Worm (Caenorhabditis elegans) whole organism, L2 larva: ENCODE data around the gene phyh-1.

ENCODE experiments used
- C34F6.9 ChIP-seq: fragments of 150-350 bp; optimal IDR thresholded peaks from 2 replicates; lab custom pipeline; 2014; ENCODE audit warnings: missing biosample characterization, missing genetic modification characterization
- F13H6.1 ChIP-seq: sonication (generic microtip); optimal IDR thresholded peaks from 2 replicates; lab custom pipeline; 2016; ENCODE audit warnings: missing genetic modification characterization, missing compliant biosample characterization
- Y55F3AM.14 ChIP-seq: fragments of 200-800 bp; sonication (Bioruptor generic); optimal IDR thresholded peaks from 2 replicates; lab custom pipeline; 2018; ENCODE audit warnings: mild to moderate bottlenecking, missing genetic modification characterization, missing compliant biosample characterization
- ZK546.5 ChIP-seq: sonication (generic microtip); optimal IDR thresholded peaks from 2 replicates; lab custom pipeline; 2017; ENCODE audit warnings: missing biosample characterization, missing genetic modification characterization
- alr-1 ChIP-seq: fragments of 150-350 bp; optimal IDR thresholded peaks from 2 replicates; lab custom pipeline; 2014; ENCODE audit warnings: missing biosample characterization, missing genetic modification characterization
- aly-2 ChIP-seq: fragments of 150-350 bp; optimal IDR thresholded peaks from 2 replicates; lab custom pipeline; 2014; ENCODE audit warnings: missing biosample characterization, missing genetic modification characterization
- ama-1 ChIP-seq: fragments of 150-350 bp; optimal IDR thresholded peaks from 2 replicates; lab custom pipeline; 2018; ENCODE audit warnings: inconsistent platforms
- blmp-1 ChIP-seq: sonication (generic microtip); optimal IDR thresholded peaks from 2 replicates; lab custom pipeline; 2017; ENCODE audit warnings: missing genetic modification characterization, mild to moderate bottlenecking, missing compliant biosample characterization, antibody characterized with exemption, moderate library complexity; ENCODE audit not compliant: insufficient read depth
- ceh-16 ChIP-seq: fragments of 150-350 bp; optimal IDR thresholded peaks from 2 replicates; lab custom pipeline; 2014; ENCODE audit warnings: missing biosample characterization, missing genetic modification characterization
- ceh-82 ChIP-seq: fragments of 150-350 bp; optimal IDR thresholded peaks from 2 replicates; lab custom pipeline; 2014; ENCODE audit warnings: missing biosample characterization, missing genetic modification characterization
- crh-2 ChIP-seq: sonication (generic microtip); optimal IDR thresholded peaks from 2 replicates; lab custom pipeline; 2017; ENCODE audit warnings: missing biosample characterization, missing genetic modification characterization
- dmd-4 ChIP-seq: sonication (generic microtip); optimal IDR thresholded peaks from 2 replicates; lab custom pipeline; 2017; ENCODE audit warnings: missing biosample characterization, missing genetic modification characterization
- egl-27 ChIP-seq: sonication (generic microtip); optimal IDR thresholded peaks from 3 replicates; lab custom pipeline; 2017; ENCODE audit warnings: missing biosample characterization, missing genetic modification reagents, missing genetic modification characterization
- elt-1 ChIP-seq: fragments of 150-350 bp; optimal IDR thresholded peaks from 2 replicates; lab custom pipeline; 2014; ENCODE audit warnings: missing biosample characterization, missing genetic modification characterization
- elt-3 ChIP-seq: sonication (generic microtip); optimal IDR thresholded peaks from 2 replicates; lab custom pipeline; 2017; ENCODE audit warnings: missing biosample characterization, missing genetic modification characterization
- fos-1 ChIP-seq: fragments of 150-350 bp; optimal IDR thresholded peaks from 2 replicates; lab custom pipeline; 2014; ENCODE audit warnings: missing biosample characterization, missing genetic modification characterization
- gmeb-1 ChIP-seq: fragments of 150-350 bp; optimal IDR thresholded peaks from 2 replicates; lab custom pipeline; 2014; ENCODE audit warnings: missing biosample characterization, missing genetic modification characterization
- lin-11 ChIP-seq: fragments of 150-350 bp; sonication (generic microtip); optimal IDR thresholded peaks from 2 replicates; lab custom pipeline; 2014; ENCODE audit warnings: missing biosample characterization, missing genetic modification characterization, inconsistent platforms, mixed read lengths
- lin-13 ChIP-seq: fragments of 150-350 bp; optimal IDR thresholded peaks from 2 replicates; lab custom pipeline; 2014; ENCODE audit warnings: missing biosample characterization, missing genetic modification reagents, missing genetic modification characterization
- lin-39 ChIP-seq: fragments of 150-350 bp; optimal IDR thresholded peaks from 2 replicates; lab custom pipeline; 2014; ENCODE audit warnings: missing biosample characterization, missing genetic modification reagents, missing genetic modification characterization
- lsy-2 ChIP-seq, 2 experiments: fragments of 150-350 bp in 1 of 2; sonication (generic microtip) in 1 of 2; optimal IDR thresholded peaks; 2 replicates each; lab custom pipeline; 2014 to 2017; ENCODE audit warnings: missing biosample characterization in 2 of 2, missing genetic modification characterization in 2 of 2
- mab-5 ChIP-seq: fragments of 150-350 bp; optimal IDR thresholded peaks from 2 replicates; lab custom pipeline; 2014; ENCODE audit warnings: missing biosample characterization, missing genetic modification characterization
- mbf-1 ChIP-seq: sonication (generic microtip); optimal IDR thresholded peaks from 2 replicates; lab custom pipeline; 2017; ENCODE audit warnings: missing biosample characterization, missing genetic modification characterization
- mdl-1 ChIP-seq, 2 experiments: fragments of 150-350 bp in 1 of 2; sonication (generic microtip) in 1 of 2; optimal IDR thresholded peaks; 2 replicates each; lab custom pipeline; 2017; ENCODE audit warnings: missing biosample characterization in 2 of 2, missing genetic modification characterization in 2 of 2
- nhr-10 ChIP-seq: sonication (generic microtip); optimal IDR thresholded peaks from 2 replicates; lab custom pipeline; 2017; ENCODE audit warnings: missing biosample characterization, missing genetic modification characterization
- nhr-11 ChIP-seq: fragments of 150-350 bp; optimal IDR thresholded peaks from 2 replicates; lab custom pipeline; 2014; ENCODE audit warnings: missing biosample characterization, missing genetic modification characterization
- nhr-12 ChIP-seq: fragments of 150-350 bp; optimal IDR thresholded peaks from 2 replicates; lab custom pipeline; 2014; ENCODE audit warnings: missing biosample characterization, missing genetic modification characterization
- nhr-129 ChIP-seq: fragments of 150-350 bp; optimal IDR thresholded peaks from 2 replicates; lab custom pipeline; 2014; ENCODE audit warnings: missing biosample characterization, missing genetic modification characterization
- nhr-21 ChIP-seq: fragments of 150-350 bp; optimal IDR thresholded peaks from 2 replicates; lab custom pipeline; 2014; ENCODE audit warnings: missing biosample characterization, missing genetic modification characterization
- nhr-23 ChIP-seq: fragments of 150-350 bp; optimal IDR thresholded peaks from 2 replicates; lab custom pipeline; 2014; ENCODE audit warnings: missing biosample characterization, missing genetic modification reagents, missing genetic modification characterization
- nhr-237 ChIP-seq: fragments of 150-350 bp; optimal IDR thresholded peaks from 2 replicates; lab custom pipeline; 2014; ENCODE audit warnings: missing biosample characterization, missing genetic modification characterization
- nhr-25 ChIP-seq: fragments of 150-350 bp; sonication (generic microtip); optimal IDR thresholded peaks from 3 replicates; lab custom pipeline; 2014; ENCODE audit warnings: missing biosample characterization, missing genetic modification characterization
- nhr-6 ChIP-seq: fragments of 150-350 bp; optimal IDR thresholded peaks from 2 replicates; lab custom pipeline; 2014; ENCODE audit warnings: missing biosample characterization, missing genetic modification characterization
- nhr-77 ChIP-seq: fragments of 150-350 bp; optimal IDR thresholded peaks from 2 replicates; lab custom pipeline; 2014; ENCODE audit warnings: missing biosample characterization, missing genetic modification characterization
- peb-1 ChIP-seq: fragments of 150-350 bp; optimal IDR thresholded peaks from 2 replicates; lab custom pipeline; 2014; ENCODE audit warnings: missing biosample characterization, missing genetic modification characterization
- sma-9 ChIP-seq, 2 experiments: fragments of 150-350 bp in 1 of 2; sonication (generic microtip) in 1 of 2; optimal IDR thresholded peaks; 2 replicates each; lab custom pipeline; 2014 to 2016; ENCODE audit warnings: missing genetic modification characterization in 2 of 2, mild to moderate bottlenecking in 1 of 2, missing biosample characterization in 1 of 2, missing compliant biosample characterization in 1 of 2, missing genetic modification reagents in 1 of 2, moderate library complexity in 1 of 2
- snpc-4 ChIP-seq: fragments of 150-350 bp; optimal IDR thresholded peaks from 2 replicates; lab custom pipeline; 2014; ENCODE audit warnings: missing biosample characterization, missing genetic modification characterization
- unc-39 ChIP-seq: fragments of 150-350 bp; optimal IDR thresholded peaks from 2 replicates; lab custom pipeline; 2014; ENCODE audit warnings: missing biosample characterization, missing genetic modification characterization
- unc-55 ChIP-seq: fragments of 150-350 bp; sonication (generic microtip); optimal IDR thresholded peaks from 3 replicates; lab custom pipeline; 2014; ENCODE audit warnings: missing biosample characterization, missing genetic modification reagents, missing genetic modification characterization
- unc-62 ChIP-seq: fragments of 150-350 bp; optimal IDR thresholded peaks from 2 replicates; lab custom pipeline; 2014; ENCODE audit warnings: missing biosample characterization, missing genetic modification reagents, missing genetic modification characterization
- zag-1 ChIP-seq: fragments of 150-350 bp; optimal IDR thresholded peaks from 2 replicates; lab custom pipeline; 2014; ENCODE audit warnings: missing biosample characterization, missing genetic modification characterization
- ztf-1 ChIP-seq: fragments of 200-800 bp; sonication (Bioruptor generic); conservative IDR thresholded peaks from 2 replicates; pipeline ENCODE4 v1.3.6; 2022; ENCODE audit warnings: missing genetic modification characterization, missing compliant biosample characterization
- ztf-11 ChIP-seq: sonication (generic microtip); optimal IDR thresholded peaks from 2 replicates; lab custom pipeline; 2017; ENCODE audit warnings: missing biosample characterization, missing genetic modification characterization

The phyh-1 gene

ce11 chrIV:17265716-17266115 lies 6.5 kb upstream of the phyh-1 start:
- TF ChIP-seq nhr-237: no peak
- TF ChIP-seq blmp-1 (tag; lab: Kevin White, UChicago): no peak
- TF ChIP-seq zag-1 (tag; lab: Kevin White, UChicago): no peak
- TF ChIP-seq elt-3 (tag; lab: Kevin White, UChicago): no peak
- TF ChIP-seq snpc-4: no peak
- TF ChIP-seq nhr-11: no peak
- no peak for TF ChIP-seq ztf-1
- no peak for TF ChIP-seq unc-55 (GFP tag; lab: Kevin White, UChicago)
- no peak for TF ChIP-seq unc-39 (tag; lab: Kevin White, UChicago)
- TF ChIP-seq nhr-129 (tag; lab: Kevin White, UChicago): no peak
- TF ChIP-seq gmeb-1 (tag; lab: Kevin White, UChicago): no peak
- TF ChIP-seq C34F6.9 (tag; lab: Kevin White, UChicago): no peak
- no peak for TF ChIP-seq ceh-16 (tag; lab: Kevin White, UChicago)
- no peak for TF ChIP-seq egl-27
- no peak for TF ChIP-seq ama-1 (lab: Kevin White, UChicago)
- no peak for TF ChIP-seq nhr-6 (tag; lab: Kevin White, UChicago)
- no peak for TF ChIP-seq fos-1 (tag; lab: Kevin White, UChicago)
- TF ChIP-seq aly-2 (tag; lab: Kevin White, UChicago): no peak
- TF ChIP-seq nhr-12: no peak
- no peak for TF ChIP-seq ztf-11
- TF ChIP-seq, all 48 proteins: peak for 0

- no peak for TF ChIP-seq nhr-12
- no peak for TF ChIP-seq lin-39 (tag; lab: Kevin White, UChicago)
- no peak for TF ChIP-seq C34F6.9 (tag; lab: Kevin White, UChicago)
- no peak for TF ChIP-seq alr-1 (tag; lab: Kevin White, UChicago)
- no peak for TF ChIP-seq ztf-11
- TF ChIP-seq ama-1 (lab: Kevin White, UChicago): no peak
- TF ChIP-seq ceh-82 (tag; lab: Kevin White, UChicago): no peak
- no peak for TF ChIP-seq peb-1 (tag; lab: Kevin White, UChicago)
- no peak for TF ChIP-seq mbf-1 (tag; lab: Kevin White, UChicago)
- no peak for TF ChIP-seq zag-1 (tag; lab: Kevin White, UChicago)
- no peak for TF ChIP-seq aly-2 (tag; lab: Kevin White, UChicago)
- no peak for TF ChIP-seq blmp-1 (tag; lab: Kevin White, UChicago)
- no peak for TF ChIP-seq mdl-1 (tag; optimal IDR thresholded peaks at IDR 0.05; lab: Kevin White, UChicago)
Observed at ce11 chrIV:17265279-17265678, 6.1 kb upstream of the phyh-1 start, which contains the start of gene str-187. Gene str-187 (plus strand): TSS chrIV:17265579.

- TF ChIP-seq unc-55 (GFP tag; lab: Kevin White, UChicago) (no peak), nhr-129 (tag; lab: Kevin White, UChicago) (no peak), nhr-11 (no peak), zag-1 (tag; lab: Kevin White, UChicago) (no peak), lin-13 (GFP tag; lab: Kevin White, UChicago) (no peak), mab-5 (no peak), nhr-10 (tag; lab: Kevin White, UChicago) (no peak), dmd-4 (tag; lab: Kevin White, UChicago) (no peak)
Observed at ce11 chrIV:17264714-17265113, 5.5 kb upstream of the phyh-1 start, which contains the start of gene F26D10.13. Gene F26D10.13 (minus strand): TSS chrIV:17264814.

ce11 chrIV:17263714-17264113 lies 4.5 kb upstream of the phyh-1 start:
- TF ChIP-seq ceh-16 (tag; lab: Kevin White, UChicago) (no peak), gmeb-1 (tag; lab: Kevin White, UChicago) (peak; percentile 56), crh-2 (tag; lab: Kevin White, UChicago) (peak; percentile 74), unc-55 (GFP tag; lab: Kevin White, UChicago) (no peak), elt-3 (tag; lab: Kevin White, UChicago) (no peak), F13H6.1 (tag; lab: Kevin White, UChicago) (peak; percentile 54), egl-27 (no peak), nhr-6 (tag; lab: Kevin White, UChicago) (no peak), fos-1 (tag; lab: Kevin White, UChicago) (peak; percentile 92), nhr-23 (tag; lab: Kevin White, UChicago) (no peak), blmp-1 (tag; lab: Kevin White, UChicago) (no peak), nhr-77 (no peak), nhr-11 (no peak), lin-39 (tag; lab: Kevin White, UChicago) (no peak), nhr-21 (peak; percentile 75), aly-2 (tag; lab: Kevin White, UChicago) (no peak), nhr-129 (tag; lab: Kevin White, UChicago) (peak; percentile 20), unc-62 (GFP tag; lab: Kevin White, UChicago) (no peak), C34F6.9 (tag; lab: Kevin White, UChicago) (no peak), nhr-25 (tag; lab: Kevin White, UChicago) (peak; percentile 27), ama-1 (lab: Kevin White, UChicago) (no peak), lin-11 (tag; lab: Kevin White, UChicago) (no peak), alr-1 (tag; lab: Kevin White, UChicago) (no peak), sma-9 (GFP tag; optimal IDR thresholded peaks at IDR 0.05; lab: Kevin White, UChicago) (no peak), sma-9 (tag; optimal IDR thresholded peaks at IDR 0.05; lab: Kevin White, UChicago) (no peak), ZK546.5 (tag; lab: Kevin White, UChicago) (no peak), elt-1 (tag; lab: Kevin White, UChicago) (no peak), Y55F3AM.14 (GFP tag; lab: Kevin White, UChicago) (no peak), unc-39 (tag; lab: Kevin White, UChicago) (no peak), ztf-1 (no peak), lsy-2 (tag; optimal IDR thresholded peaks at IDR 0.05; lab: Kevin White, UChicago) (peak in 1 of 2 experiments; percentile 6)
